Fruit fly (Drosophila melanogaster) whole organism, adult: ENCODE data around the gene CG32320.

Source experiments
- CG11617 ChIP-seq: fragments of 200-800 bp; sonication (Bioruptor generic); optimal IDR thresholded peaks from 2 replicates; lab custom pipeline; 2017; ENCODE audit warnings: mild to moderate bottlenecking, missing biosample characterization, missing genetic modification reagents, missing genetic modification characterization
- CG14711 ChIP-seq: fragments of 200-800 bp; sonication (Bioruptor generic); optimal IDR thresholded peaks from 2 replicates; lab custom pipeline; 2018; ENCODE audit warnings: missing biosample characterization, mild to moderate bottlenecking, missing genetic modification characterization, moderate library complexity
- CG7101 ChIP-seq: fragments of 200-800 bp; sonication (Bioruptor generic); optimal IDR thresholded peaks from 2 replicates; lab custom pipeline; 2018; ENCODE audit warnings: missing biosample characterization, mild to moderate bottlenecking, missing genetic modification characterization, moderate library complexity
- Clk ChIP-seq: fragments of 200-800 bp; sonication (Bioruptor generic); optimal IDR thresholded peaks from 2 replicates; lab custom pipeline; 2017; ENCODE audit warnings: missing biosample characterization, missing genetic modification characterization
- Mnt ChIP-seq: fragments of 200-800 bp; sonication (Bioruptor generic); optimal IDR thresholded peaks from 2 replicates; lab custom pipeline; 2016; ENCODE audit warnings: missing biosample characterization, mild to moderate bottlenecking, missing genetic modification characterization
- cic ChIP-seq: fragments of 200-800 bp; sonication (Bioruptor generic); optimal IDR thresholded peaks from 2 replicates; lab custom pipeline; 2017; ENCODE audit warnings: missing biosample characterization, mild to moderate bottlenecking, missing genetic modification characterization, moderate library complexity
- cnc ChIP-seq, 2 experiments: fragments of >200 bp; optimal IDR thresholded peaks; 2 replicates each; lab custom pipeline; 2017
- kay ChIP-seq: fragments of 200-800 bp; sonication (Bioruptor generic); peaks from one replicate; lab custom pipeline; 2016; ENCODE audit warnings: missing biosample characterization, missing genetic modification characterization, borderline replicate concordance
- ovo ChIP-seq: fragments of 200-800 bp; sonication (Bioruptor generic); optimal IDR thresholded peaks from 2 replicates; lab custom pipeline; 2016; ENCODE audit warnings: missing biosample characterization, missing genetic modification characterization
- pad ChIP-seq: fragments of 200-800 bp; sonication (Bioruptor generic); optimal IDR thresholded peaks from 3 replicates; lab custom pipeline; 2017; ENCODE audit warnings: missing biosample characterization, missing genetic modification characterization, mild to moderate bottlenecking, moderate library complexity, missing genetic modification reagents
- tj ChIP-seq: fragments of 200-800 bp; sonication (Bioruptor generic); optimal IDR thresholded peaks from 3 replicates; lab custom pipeline; 2017; ENCODE audit warnings: missing biosample characterization, mild to moderate bottlenecking, missing genetic modification characterization, moderate library complexity

DNA sequence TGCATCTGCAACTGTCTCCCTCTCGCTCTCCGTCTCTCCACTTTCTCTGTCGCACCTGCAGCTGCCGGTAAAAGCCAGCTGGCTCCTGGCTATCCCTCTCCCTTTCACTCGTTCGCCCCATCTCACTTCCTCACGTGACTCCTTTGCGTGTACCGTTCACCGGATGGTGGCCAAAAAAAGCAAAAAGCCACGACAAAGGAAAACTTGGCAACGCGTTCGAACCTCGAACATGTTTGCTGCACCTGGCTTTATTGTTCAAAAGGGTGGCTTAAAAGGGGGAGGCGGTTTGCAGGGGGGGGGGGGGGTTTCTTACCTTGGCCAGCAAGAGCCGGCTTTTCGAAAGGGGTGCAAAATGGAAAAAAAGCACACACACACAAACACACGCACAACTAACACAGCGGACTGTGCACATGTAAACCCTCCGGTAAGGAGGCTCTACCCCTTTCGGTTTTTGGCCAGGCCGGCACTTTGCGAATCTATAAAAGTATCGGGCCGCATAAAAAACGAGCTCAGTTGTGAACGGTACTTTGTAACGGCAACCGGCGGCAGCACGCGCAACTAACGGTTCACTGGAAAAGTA, 28.2 kb upstream of the CG32320 start, which contains the start of gene ru:
- no peak for TF ChIP-seq CG11617 (GFP tag; lab: Kevin White, UChicago)
- TF ChIP-seq kay = no peak
- no peak for TF ChIP-seq Mnt (GFP tag; lab: Kevin White, UChicago)
- TF ChIP-seq cnc (optimal IDR thresholded peaks at IDR 0.05; lab: Kevin White, UChicago) = no peak
- no peak for TF ChIP-seq ovo (GFP tag; lab: Kevin White, UChicago)
- no peak for TF ChIP-seq cic
- no peak for TF ChIP-seq pad (GFP tag; lab: Kevin White, UChicago)
- TF ChIP-seq tj (GFP tag; lab: Kevin White, UChicago) = no peak
- no peak for TF ChIP-seq Clk (GFP tag; lab: Kevin White, UChicago)
- no peak for TF ChIP-seq CG7101
- TF ChIP-seq CG14711 = no peak
